Worm (Caenorhabditis elegans) whole organism, L4/young adult: ENCODE measurements around the gene acd-4.

Source experiments
- W03F9.2 ChIP-seq: fragments of 150-350 bp; optimal IDR thresholded peaks from 2 replicates; lab custom pipeline; 2014; ENCODE audit warnings: missing biosample characterization, missing genetic modification characterization
- dao-5 ChIP-seq: sonication (generic microtip); optimal IDR thresholded peaks from 2 replicates; lab custom pipeline; 2016; ENCODE audit warnings: missing genotype, missing genetic modification characterization, moderate library complexity, missing compliant biosample characterization
- him-1 ChIP-seq: sonication (generic microtip); optimal IDR thresholded peaks from 2 replicates; lab custom pipeline; 2016; ENCODE audit warnings: missing genotype, missing genetic modification reagents, missing genetic modification characterization, missing compliant biosample characterization

Gene acd-4

DNA sequence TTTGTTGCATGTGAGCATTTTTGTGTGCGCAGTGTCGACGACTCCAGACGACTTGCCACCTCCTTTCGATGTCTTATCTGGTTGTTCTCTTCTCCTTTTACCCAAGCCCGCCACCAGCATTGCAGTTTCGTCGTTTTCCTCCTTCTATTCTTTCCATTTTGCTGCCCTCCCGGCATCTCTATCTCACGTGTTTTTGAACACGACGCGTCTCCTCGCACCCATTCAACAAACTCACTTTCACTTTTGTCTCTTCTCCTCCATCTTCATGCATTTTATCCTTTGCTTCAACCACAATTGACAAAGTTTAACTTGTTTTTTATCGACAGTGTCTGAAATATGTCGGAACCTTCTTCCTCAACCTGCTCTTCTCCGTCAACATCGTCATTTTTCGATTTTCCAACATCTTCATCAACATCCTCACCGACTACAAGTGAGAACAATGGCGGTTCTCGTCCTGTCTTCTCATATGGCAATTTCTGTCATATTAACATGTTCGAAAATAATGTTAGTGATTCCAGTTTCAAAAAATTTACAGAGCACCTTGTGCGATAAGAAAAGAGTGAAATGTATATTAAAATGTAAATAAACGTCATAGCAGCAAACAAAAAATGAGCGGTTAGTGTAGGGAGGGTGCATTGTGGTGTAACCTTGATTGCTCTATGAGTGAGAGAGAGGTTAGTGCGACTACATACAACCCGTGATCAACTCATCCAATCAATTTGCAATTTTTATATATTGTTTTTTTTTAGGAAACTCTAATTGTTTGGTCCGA is 27.2 kb upstream of the acd-4 start, which contains the start of gene fip-4:
fip-4 (minus strand) TSS at position 636 of the 772 bp plus-strand sequence.
- TF ChIP-seq W03F9.2 (tag; lab: Kevin White, UChicago): no peak
- no peak for TF ChIP-seq dao-5
- no peak for TF ChIP-seq him-1 (tag; lab: Kevin White, UChicago)

DNA sequence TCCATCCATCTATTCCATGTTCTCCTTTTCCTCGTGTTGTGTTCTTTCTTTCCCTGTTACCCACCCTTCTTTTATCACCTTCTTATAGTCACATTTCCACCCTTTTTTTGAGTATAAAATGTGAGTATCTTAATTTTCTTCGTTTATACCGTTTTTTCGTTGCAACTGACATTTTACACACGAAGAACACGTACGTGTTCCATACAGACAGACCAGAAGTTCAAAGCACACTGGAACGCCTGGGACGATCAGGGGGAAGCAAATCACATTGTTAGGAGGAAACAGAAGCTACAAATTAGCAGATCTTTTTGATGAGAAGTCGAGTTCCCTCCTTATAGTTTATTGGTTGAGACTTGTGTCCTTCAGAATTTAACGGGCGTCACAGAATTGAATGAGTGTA is 22.3 kb upstream of the acd-4 start:
- no peak for TF ChIP-seq dao-5
- TF ChIP-seq him-1 (tag; lab: Kevin White, UChicago): no peak
- no peak for TF ChIP-seq W03F9.2 (tag; lab: Kevin White, UChicago)

DNA sequence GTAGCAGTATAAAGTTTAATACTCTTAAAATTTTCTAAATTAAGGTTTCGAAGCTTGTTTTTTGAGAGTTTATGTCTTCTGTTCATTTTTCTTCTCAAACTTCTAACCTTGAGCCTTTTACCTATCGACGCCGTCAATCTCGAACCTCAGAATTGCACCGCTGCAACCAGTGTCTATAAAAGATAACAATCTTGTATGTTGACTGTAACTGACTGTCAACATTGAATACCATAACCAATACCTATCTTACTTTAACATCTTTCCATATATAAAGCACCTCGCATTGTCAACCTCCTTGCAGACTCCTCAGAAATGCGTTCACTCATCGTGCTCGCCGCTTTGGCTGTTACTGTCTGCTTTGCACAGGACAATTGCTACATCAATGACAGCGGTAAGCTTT is 19.3 kb upstream of the acd-4 start, which contains the start of gene grd-5:
grd-5 (plus strand) TSS at position 295 of the 400 bp plus-strand sequence.
- TF ChIP-seq dao-5 (no peak), W03F9.2 (tag; lab: Kevin White, UChicago) (no peak), him-1 (tag; lab: Kevin White, UChicago) (no peak)

DNA sequence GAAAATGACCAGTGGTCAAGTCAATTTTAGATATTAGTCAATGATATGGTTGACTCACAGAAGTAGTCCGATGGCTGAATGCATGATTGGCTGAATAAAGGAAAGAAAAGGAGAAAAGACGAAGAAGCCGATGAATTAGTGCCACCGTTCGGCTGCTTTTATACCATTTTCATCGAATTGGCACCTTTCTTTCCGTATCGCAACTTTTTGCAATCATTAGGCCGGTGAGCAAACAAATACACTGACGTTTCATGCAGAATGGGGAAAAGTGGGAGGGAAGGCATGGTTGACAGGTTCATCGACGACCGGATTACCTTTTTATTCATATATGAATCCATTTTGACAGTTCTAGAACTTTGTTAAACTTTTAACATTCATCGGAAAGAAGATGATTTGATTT is 16.8 kb upstream of the acd-4 start, which contains the start of gene idpc-2:
idpc-2 (minus strand) TSS at position 101 of the 400 bp plus-strand sequence.
- TF ChIP-seq dao-5: no peak
- TF ChIP-seq W03F9.2 (tag; lab: Kevin White, UChicago): no peak
- TF ChIP-seq him-1 (tag; lab: Kevin White, UChicago): no peak

DNA sequence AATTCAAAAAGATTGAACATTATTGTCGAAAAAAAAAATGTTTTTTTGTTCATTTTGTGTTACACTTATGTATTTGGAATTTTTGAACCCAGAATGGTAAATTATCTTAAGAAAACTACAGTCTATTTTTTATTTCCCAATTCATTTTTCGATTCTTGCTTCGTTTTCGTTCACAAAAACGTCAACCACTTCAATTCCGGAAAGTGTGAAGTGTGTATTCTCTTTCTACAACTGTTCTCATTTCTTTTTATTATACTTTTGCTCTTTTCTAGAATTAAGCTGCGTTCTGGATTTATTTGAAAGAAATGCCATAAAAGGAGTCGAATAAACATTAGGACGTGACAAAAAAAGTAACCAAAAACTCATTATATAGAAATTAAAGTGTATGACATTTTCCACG is 15.7 kb upstream of the acd-4 start, which contains the start of gene F41E6.1:
F41E6.1 (plus strand) TSS at position 301 of the 400 bp plus-strand sequence.
- TF ChIP-seq W03F9.2 (tag; lab: Kevin White, UChicago) (no peak), him-1 (tag; lab: Kevin White, UChicago) (no peak), dao-5 (no peak)

DNA sequence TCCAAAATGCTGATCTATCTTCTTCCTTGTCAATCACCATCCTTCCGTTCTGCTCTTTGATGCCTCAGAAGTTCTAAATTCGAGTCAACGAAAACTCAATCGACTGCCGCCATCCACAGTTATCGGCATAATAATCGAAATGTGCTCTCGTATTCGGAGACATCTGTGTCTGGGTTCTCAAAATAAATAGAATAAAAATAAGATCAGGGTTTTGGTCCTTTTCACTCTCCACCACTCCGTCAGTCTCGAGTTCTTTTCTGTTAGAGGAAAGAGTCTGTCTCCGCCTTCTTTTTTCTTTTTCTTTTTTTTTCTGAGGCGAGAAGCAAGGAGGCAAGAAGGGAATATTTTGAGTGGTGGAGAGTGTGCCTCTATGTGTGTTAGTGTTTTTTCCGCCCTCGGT is 14.3 kb upstream of the acd-4 start, which contains the start of gene F41E6.17:
F41E6.17 (plus strand) TSS at position 348 of the 400 bp plus-strand sequence.
- no peak for TF ChIP-seq him-1 (tag; lab: Kevin White, UChicago)
- no peak for TF ChIP-seq W03F9.2 (tag; lab: Kevin White, UChicago)

DNA sequence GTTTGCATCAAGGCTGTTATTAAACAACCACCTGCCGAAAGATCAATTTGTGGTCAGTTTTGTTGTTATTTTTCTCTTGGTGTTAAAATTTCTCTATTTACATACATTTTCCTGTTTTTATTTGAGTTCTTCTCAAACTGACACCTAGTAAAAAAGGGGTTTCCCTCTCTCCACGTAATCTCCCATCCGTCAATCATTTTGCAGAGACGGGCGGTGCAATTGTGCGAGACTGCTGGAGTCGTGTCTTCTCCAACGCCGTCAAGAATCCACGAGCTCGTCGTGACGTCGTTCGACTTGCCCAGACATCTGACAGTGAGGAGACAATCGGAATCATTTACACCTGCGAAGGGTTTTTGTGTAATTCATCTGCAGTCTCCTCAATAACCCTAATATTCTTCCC is 11.6 kb upstream of the acd-4 start:
- TF ChIP-seq W03F9.2 (tag; lab: Kevin White, UChicago): no peak
- TF ChIP-seq him-1 (tag; lab: Kevin White, UChicago): no peak
- no peak for TF ChIP-seq dao-5

DNA sequence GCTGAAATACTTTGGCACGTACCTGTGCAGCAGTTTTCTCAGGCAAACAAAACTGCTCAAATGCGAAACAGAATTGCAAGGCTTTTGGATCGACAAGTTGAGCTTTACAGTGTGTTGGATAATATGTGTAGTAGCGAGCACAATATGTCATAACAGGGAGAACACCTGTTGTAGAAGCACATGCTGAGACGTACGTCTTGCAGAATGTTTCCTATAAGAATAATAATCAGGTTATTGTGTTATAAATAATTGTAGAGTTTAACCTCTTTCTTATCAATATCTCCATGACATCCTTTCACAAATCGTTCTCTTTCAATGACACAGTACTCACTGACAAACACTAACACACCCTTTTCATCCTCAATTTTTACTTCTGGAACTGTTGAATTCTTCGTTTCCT is 10.4 kb upstream of the acd-4 start:
- TF ChIP-seq him-1 (tag; lab: Kevin White, UChicago): no peak
- no peak for TF ChIP-seq dao-5
- TF ChIP-seq W03F9.2 (tag; lab: Kevin White, UChicago): no peak

DNA sequence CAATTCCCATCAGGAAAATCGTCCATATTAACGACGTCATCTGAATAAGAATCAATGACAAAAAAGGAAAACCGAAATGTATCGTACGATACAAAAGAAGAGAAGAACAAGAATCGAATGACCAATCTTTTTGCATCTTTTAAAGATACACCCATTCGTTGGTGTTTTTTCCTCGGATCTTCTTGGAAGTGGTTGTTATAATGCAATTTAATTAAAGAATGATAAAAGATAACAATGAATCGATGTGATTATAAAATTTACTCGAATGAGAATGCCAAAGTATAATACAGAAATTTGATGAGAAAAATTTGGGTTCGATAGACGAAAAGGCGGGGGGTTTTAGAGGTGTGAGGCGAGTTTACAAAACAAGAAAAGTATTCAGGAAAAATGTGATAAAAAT is 9.0 kb upstream of the acd-4 start, which contains the start of gene F41E6.12:
F41E6.12 (minus strand) TSS at position 101 of the 400 bp plus-strand sequence.
- TF ChIP-seq dao-5: no peak
- TF ChIP-seq W03F9.2 (tag; lab: Kevin White, UChicago): no peak
- TF ChIP-seq him-1 (tag; lab: Kevin White, UChicago): no peak

DNA sequence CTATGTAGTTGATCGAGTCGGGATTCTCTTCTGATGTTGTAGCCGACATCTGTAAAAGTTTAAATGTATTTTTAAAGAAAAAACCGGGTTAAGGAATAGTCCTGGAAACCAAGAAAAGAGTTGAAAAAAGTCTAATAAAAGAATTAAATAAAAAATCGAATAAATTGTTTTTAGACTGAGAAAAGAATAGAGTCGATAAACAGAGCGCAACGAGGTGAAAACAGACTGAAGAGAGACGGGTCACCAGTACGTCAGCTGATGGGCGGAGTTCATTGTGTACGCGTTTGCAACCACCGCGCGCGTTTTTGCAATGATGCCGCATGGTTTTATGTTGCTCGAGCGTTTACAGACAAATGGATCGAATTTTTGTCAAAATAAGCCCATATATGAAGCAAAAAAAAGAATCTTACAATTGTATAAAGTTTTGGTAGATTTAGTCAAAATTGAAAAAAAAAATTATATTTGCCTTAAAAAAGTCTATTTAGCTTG is 6.7 kb upstream of the acd-4 start, which contains the start of gene atg-18:
atg-18 (minus strand) TSS at position 51 of the 489 bp plus-strand sequence.
- TF ChIP-seq W03F9.2 (tag; lab: Kevin White, UChicago): peak; percentile 47
- no peak for TF ChIP-seq dao-5
- TF ChIP-seq him-1 (tag; lab: Kevin White, UChicago): no peak

DNA sequence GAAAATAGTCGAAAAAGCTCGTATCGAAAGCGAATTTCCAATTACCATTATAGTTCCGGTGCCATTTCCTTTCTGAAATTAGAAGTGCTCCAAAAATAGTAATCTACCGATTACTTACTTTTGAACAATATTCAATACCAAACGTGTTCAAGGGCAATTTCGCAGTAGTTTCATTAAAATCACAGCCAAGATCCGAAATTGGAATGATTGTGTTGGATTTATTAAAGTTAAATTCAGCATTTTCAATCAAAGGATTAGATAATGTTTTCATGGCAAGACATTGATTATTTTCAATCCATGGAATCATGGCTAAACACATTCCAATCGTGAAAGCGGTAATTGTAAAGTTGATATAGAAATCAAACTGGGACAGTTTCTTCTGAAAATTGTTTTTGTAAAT is 5.2 kb upstream of the acd-4 start:
- TF ChIP-seq dao-5 (no peak), W03F9.2 (tag; lab: Kevin White, UChicago) (no peak), him-1 (tag; lab: Kevin White, UChicago) (no peak)

DNA sequence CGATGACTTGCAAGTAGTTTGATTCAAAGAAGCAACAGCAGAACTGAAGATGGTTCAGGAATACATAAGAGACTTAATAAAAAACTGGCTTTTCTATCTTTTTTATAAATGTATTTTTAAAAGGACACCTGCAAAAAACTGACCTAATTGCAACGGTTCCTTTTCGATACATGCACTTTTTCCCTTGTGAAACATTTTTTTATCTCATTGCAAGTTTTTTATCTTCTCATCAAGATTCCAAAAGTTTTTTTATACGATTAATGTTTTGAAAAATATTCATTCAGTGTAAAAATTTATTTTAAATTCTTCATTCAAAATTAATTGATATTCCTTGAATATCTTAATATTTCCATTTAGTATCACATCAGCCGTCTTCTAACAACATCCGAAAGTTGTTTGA is 2.4 kb upstream of the acd-4 start, which contains the start of gene oac-29:
oac-29 (minus strand) TSS at position 101 of the 400 bp plus-strand sequence.
- TF ChIP-seq dao-5: no peak
- TF ChIP-seq W03F9.2 (tag; lab: Kevin White, UChicago): no peak
- no peak for TF ChIP-seq him-1 (tag; lab: Kevin White, UChicago)

DNA sequence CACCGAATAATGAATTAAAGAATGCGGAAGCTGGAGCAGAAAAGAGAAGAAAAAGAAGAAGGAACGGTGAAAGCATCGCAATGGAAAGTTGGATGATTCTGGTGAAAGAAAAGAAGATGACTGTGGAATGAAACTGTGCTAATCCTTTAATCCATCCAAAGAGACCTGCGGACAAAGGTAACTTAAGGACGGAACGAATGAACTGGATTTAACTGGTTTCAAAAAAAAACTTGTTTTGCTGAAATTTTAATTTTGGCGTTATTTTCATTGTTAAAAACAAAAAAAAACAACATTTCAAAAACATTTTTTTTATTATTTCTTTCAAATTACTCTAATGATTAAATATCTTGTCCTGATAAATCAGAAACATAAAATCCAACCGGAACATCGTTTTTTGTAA is 1.1 kb upstream of the acd-4 start, which contains the start of gene grl-12:
grl-12 (minus strand) TSS at position 101 of the 400 bp plus-strand sequence.
- TF ChIP-seq dao-5 (no peak), him-1 (tag; lab: Kevin White, UChicago) (no peak)

DNA sequence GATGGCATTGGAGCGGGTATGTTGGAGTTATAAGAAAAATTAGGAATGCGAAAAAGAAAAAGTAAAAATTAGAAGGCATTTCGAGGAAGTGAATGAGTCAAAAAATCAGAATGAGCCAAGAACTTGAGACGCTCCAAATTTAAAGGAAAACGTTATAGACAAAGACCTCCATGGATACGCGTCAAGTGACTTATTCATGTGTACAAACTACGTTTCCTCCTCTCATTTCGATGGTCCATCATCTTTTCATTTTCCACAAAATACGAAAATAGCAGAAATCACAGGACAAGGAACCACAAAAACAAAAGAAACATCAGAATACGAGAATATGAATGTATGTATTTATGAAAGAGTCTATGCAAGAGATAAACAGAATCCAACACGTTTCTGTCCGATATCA is 3.2 kb downstream of the acd-4 start, which contains the start of gene F28A12.3:
F28A12.3 (minus strand) TSS at position 101 of the 400 bp plus-strand sequence.
- TF ChIP-seq W03F9.2 (tag; lab: Kevin White, UChicago): no peak
- TF ChIP-seq dao-5: no peak
- TF ChIP-seq him-1 (tag; lab: Kevin White, UChicago): no peak
